Fruit fly (Drosophila melanogaster): ENCODE results near the gene ND-75.
A peak's percentile ranks its signal among the peaks of the same experiment; 100 is the strongest.

The ND-75 gene

DNA sequence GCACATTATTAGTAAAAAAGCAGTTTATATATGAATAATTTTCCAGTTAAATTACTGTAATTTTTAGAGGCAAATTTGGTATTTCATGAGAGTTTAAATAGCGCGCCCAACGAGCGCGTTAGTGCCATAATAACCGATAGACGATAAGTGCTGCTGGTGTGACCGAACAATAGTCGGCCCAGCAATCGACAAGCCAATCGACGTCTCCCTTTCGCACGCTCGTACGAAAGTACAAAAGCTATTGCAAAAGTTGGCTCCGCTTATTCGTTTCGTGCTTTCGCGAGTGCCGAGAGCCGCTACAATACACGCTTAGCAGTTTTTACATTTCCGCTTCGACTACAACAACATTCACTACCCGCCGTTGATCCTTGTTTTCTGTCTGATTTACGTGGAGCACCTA, 9.2 kb downstream of the ND-75 start, which contains the start of gene Trxr1 (continued):
- TF ChIP-seq nerfin-2 (GFP tag; IDR thresholded peaks at IDR 0.05; ENCODE audit: partially characterized antibody) (peak; percentile 74), D19A (tag; optimal IDR thresholded peaks at IDR 0.05) (no peak), B-H1 (GFP tag; IDR thresholded peaks at IDR 0.05) (no peak), fd102C (GFP tag; optimal IDR thresholded peaks at IDR 0.05) (no peak), Hr39 (optimal IDR thresholded peaks at IDR 0.05) (no peak), kay (GFP tag; optimal IDR thresholded peaks at IDR 0.05) (no peak), TFAM (GFP tag; optimal IDR thresholded peaks at IDR 0.05) (no peak), CG2202 (tag; optimal IDR thresholded peaks at IDR 0.05) (no peak), croc (GFP tag; conservative IDR thresholded peaks at IDR 0.05) (no peak), cg (GFP tag; optimal IDR thresholded peaks at IDR 0.05) (no peak), CG18599 (GFP tag; optimal IDR thresholded peaks at IDR 0.05) (no peak), tup (GFP tag; optimal IDR thresholded peaks at IDR 0.05) (no peak), CG1233 (GFP tag; optimal IDR thresholded peaks at IDR 0.05) (no peak), CG12236 (GFP tag; optimal IDR thresholded peaks at IDR 0.05) (no peak), lov (optimal IDR thresholded peaks at IDR 0.05) (no peak), lov (GFP tag; IDR thresholded peaks at IDR 0.05) (no peak), CG10959 (GFP tag; IDR thresholded peaks at IDR 0.05) (no peak), Opbp (GFP tag; IDR thresholded peaks at IDR 0.05; ENCODE audit: partially characterized antibody) (peak; percentile 72), psq (GFP tag; optimal IDR thresholded peaks at IDR 0.05) (peak; percentile 79), Ptx1 (GFP tag; IDR thresholded peaks at IDR 0.05) (no peak), Rfx (GFP tag; IDR thresholded peaks at IDR 0.05) (peak; percentile 29; the same call in 1 of the 2 replicates), CG17802 (tag; optimal IDR thresholded peaks at IDR 0.05) (no peak), CG18262 (tag; optimal IDR thresholded peaks at IDR 0.05) (no peak), bab2 (GFP tag; optimal IDR thresholded peaks at IDR 0.05) (no peak), CG2889 (GFP tag; IDR thresholded peaks at IDR 0.05) (no peak), al (GFP tag; IDR thresholded peaks at IDR 0.05) (no peak), gce (GFP tag; IDR thresholded peaks at IDR 0.05) (no peak), Side (GFP tag; optimal IDR thresholded peaks at IDR 0.05) (no peak), ERR (GFP tag; optimal IDR thresholded peaks at IDR 0.05) (no peak), trh (GFP tag; optimal IDR thresholded peaks at IDR 0.05) (no peak), PHDP (tag; optimal IDR thresholded peaks at IDR 0.05) (no peak), sd (tag; optimal IDR thresholded peaks at IDR 0.05) (no peak), CG1602 (GFP tag; optimal IDR thresholded peaks at IDR 0.05) (no peak), fd96Cb (tag; optimal IDR thresholded peaks at IDR 0.05) (no peak), C15 (GFP tag; IDR thresholded peaks at IDR 0.05) (no peak), mld (GFP tag; IDR thresholded peaks at IDR 0.05; ENCODE audit: partially characterized antibody) (peak; percentile 73; the same call in 1 of the 3 replicates), Hmx (GFP tag; optimal IDR thresholded peaks at IDR 0.05) (no peak), Atf3 (GFP tag; optimal IDR thresholded peaks at IDR 0.05) (no peak), eyg (GFP tag; optimal IDR thresholded peaks at IDR 0.05) (no peak), Ets97D (GFP tag; optimal IDR thresholded peaks at IDR 0.05) (peak; percentile 40), ase (GFP tag; IDR thresholded peaks at IDR 0.05) (no peak), CG17612 (GFP tag; IDR thresholded peaks at IDR 0.05) (no peak), HLHmδ (GFP tag; optimal IDR thresholded peaks at IDR 0.05) (no peak), hb (GFP tag; IDR thresholded peaks at IDR 0.05; ENCODE audit: partially characterized antibody) (peak; percentile 55; the same call in 1 of the 3 replicates), CG17186 (GFP tag; optimal IDR thresholded peaks at IDR 0.05) (peak; percentile 22), pb (GFP tag; optimal IDR thresholded peaks at IDR 0.05) (no peak), ci (GFP tag; IDR thresholded peaks at IDR 0.05) (no peak), CG30431 (GFP tag; optimal IDR thresholded peaks at IDR 0.05) (no peak), CG6654 (GFP tag; optimal IDR thresholded peaks at IDR 0.05) (no peak), prd (optimal IDR thresholded peaks at IDR 0.05) (no peak), prd (GFP tag; IDR thresholded peaks at IDR 0.05) (no peak), Dp (GFP tag; optimal IDR thresholded peaks at IDR 0.05) (peak; percentile 89), CG18476 (GFP tag; optimal IDR thresholded peaks at IDR 0.05) (no peak)
